Fruit fly (Drosophila melanogaster) whole organism, embryonic: Measurements from ENCODE around the gene CG8206.
A peak's percentile ranks its signal among the peaks of the same experiment; 100 is the strongest.

ENCODE experiments used
- ATbp ChIP-seq: fragments of 200-800 bp; sonication (Bioruptor generic); optimal IDR thresholded peaks from 2 replicates; lab custom pipeline; 2017; ENCODE audit warnings: missing biosample characterization, mild to moderate bottlenecking, missing genetic modification characterization, missing genetic modification reagents
- Bteb2 ChIP-seq: fragments of 200-800 bp; sonication (Bioruptor generic); optimal IDR thresholded peaks from 2 replicates; lab custom pipeline; 2016; ENCODE audit warnings: missing biosample characterization, missing genetic modification characterization
- CG10267 ChIP-seq: fragments of 200-800 bp; sonication (Bioruptor generic); optimal IDR thresholded peaks from 2 replicates; lab custom pipeline; 2018; ENCODE audit warnings: missing biosample characterization, mild to moderate bottlenecking, missing genetic modification characterization, moderate library complexity
- CG11093 ChIP-seq: fragments of 200-800 bp; sonication (Bioruptor generic); IDR thresholded peaks from 3 replicates; pipeline ENCODE4 v1.3.6; 2022; ENCODE audit warnings: missing biosample characterization, missing genetic modification characterization
- CG14965 ChIP-seq: fragments of 200-800 bp; sonication (Bioruptor generic); optimal IDR thresholded peaks from 2 replicates; lab custom pipeline; 2016; ENCODE audit warnings: missing biosample characterization, missing genetic modification characterization, borderline replicate concordance
- CG15073 ChIP-seq: fragments of 200-800 bp; sonication (Bioruptor generic); optimal IDR thresholded peaks from 2 replicates; lab custom pipeline; 2016; ENCODE audit warnings: missing biosample characterization, missing genetic modification characterization
- CG15514 ChIP-seq: fragments of 200-800 bp; sonication (Bioruptor generic); optimal IDR thresholded peaks from 3 replicates; lab custom pipeline; 2017; ENCODE audit warnings: missing biosample characterization, missing genetic modification characterization, mild to moderate bottlenecking, moderate library complexity, missing genetic modification reagents
- CG17802 ChIP-seq: fragments of 200-800 bp; sonication (Bioruptor generic); optimal IDR thresholded peaks from 2 replicates; lab custom pipeline; 2018; ENCODE audit warnings: missing biosample characterization, mild to moderate bottlenecking, missing genetic modification characterization, moderate library complexity
- CG17912 ChIP-seq: fragments of 200-800 bp; sonication (Bioruptor generic); optimal IDR thresholded peaks from 2 replicates; lab custom pipeline; 2018; ENCODE audit warnings: missing biosample characterization, mild to moderate bottlenecking, missing genetic modification characterization
- CG32532 ChIP-seq: fragments of 200-800 bp; sonication (Bioruptor generic); IDR thresholded peaks from 2 replicates; pipeline ENCODE4 v1.3.6; 2022; ENCODE audit warnings: missing biosample characterization, missing genetic modification characterization
- CG6791 ChIP-seq: fragments of 200-800 bp; sonication (Bioruptor generic); IDR thresholded peaks from 3 replicates; pipeline ENCODE4 v1.3.6; 2022; ENCODE audit warnings: missing biosample characterization, missing genetic modification characterization; ENCODE audit not compliant: partially characterized antibody
- CG7928 ChIP-seq: fragments of 200-800 bp; sonication (Bioruptor generic); optimal IDR thresholded peaks from 2 replicates; lab custom pipeline; 2017; ENCODE audit warnings: missing biosample characterization, mild to moderate bottlenecking, missing genetic modification characterization
- Camta ChIP-seq: fragments of 200-800 bp; sonication (Bioruptor generic); optimal IDR thresholded peaks from 2 replicates; lab custom pipeline; 2016; ENCODE audit warnings: missing biosample characterization, missing genetic modification characterization
- Dad ChIP-seq: fragments of 200-800 bp; sonication (Bioruptor generic); optimal IDR thresholded peaks from 3 replicates; lab custom pipeline; 2016; ENCODE audit warnings: missing biosample characterization, missing genetic modification characterization
- Dfd ChIP-seq, 2 experiments: fragments of >200 bp; optimal IDR thresholded peaks; 2 replicates each; lab custom pipeline; 2017; ENCODE audit warnings: missing biosample characterization in 2 of 2, missing genetic modification characterization in 2 of 2
- Doc3 ChIP-seq: fragments of 200-800 bp; sonication (Bioruptor generic); IDR thresholded peaks from 3 replicates; pipeline ENCODE4 v1.3.6; 2022; ENCODE audit warnings: missing biosample characterization, missing genetic modification characterization; ENCODE audit not compliant: partially characterized antibody
- Drgx ChIP-seq: fragments of 200-800 bp; sonication (Bioruptor generic); IDR thresholded peaks from 2 replicates; pipeline ENCODE4 v1.3.6; 2022; ENCODE audit warnings: missing biosample characterization, missing genetic modification characterization
- Hand ChIP-seq: fragments of 200-800 bp; sonication (Bioruptor generic); optimal IDR thresholded peaks from 2 replicates; lab custom pipeline; 2017; ENCODE audit warnings: mild to moderate bottlenecking, missing biosample characterization, missing genetic modification reagents, missing genetic modification characterization
- Hr78 ChIP-seq, 2 experiments: fragments of 200-800 bp in 1 of 2; fragments of >200 bp in 1 of 2; sonication (Bioruptor generic) in 1 of 2; optimal IDR thresholded peaks; 2 replicates each; lab custom pipeline; 2017 to 2019; ENCODE audit warnings: missing biosample characterization in 2 of 2, missing genetic modification characterization in 2 of 2, mild to moderate bottlenecking in 1 of 2, moderate library complexity in 1 of 2
- Mrtf ChIP-seq: fragments of 200-800 bp; sonication (Bioruptor generic); IDR thresholded peaks from 3 replicates; pipeline ENCODE4 v1.3.6; 2022; ENCODE audit warnings: missing biosample characterization, missing genetic modification characterization
- Rx ChIP-seq: fragments of 200-800 bp; sonication (Bioruptor generic); IDR thresholded peaks from 2 replicates; pipeline ENCODE4 v1.3.6; 2022; ENCODE audit warnings: missing biosample characterization, missing genetic modification characterization
- Sox102F ChIP-seq: fragments of 200-800 bp; sonication (Bioruptor generic); optimal IDR thresholded peaks from 2 replicates; lab custom pipeline; 2018; ENCODE audit warnings: missing biosample characterization, mild to moderate bottlenecking, missing genetic modification characterization, moderate library complexity
- Tbp ChIP-seq: fragments of >200 bp; optimal IDR thresholded peaks from 2 replicates; lab custom pipeline; 2018; ENCODE audit warnings: missing biosample characterization, missing genetic modification characterization
- Vsx1 ChIP-seq: fragments of 200-800 bp; sonication (Bioruptor generic); optimal IDR thresholded peaks from 2 replicates; lab custom pipeline; 2017; ENCODE audit warnings: missing biosample characterization, mild to moderate bottlenecking, missing genetic modification characterization, missing genetic modification reagents
- YL-1 ChIP-seq: fragments of 200-800 bp; sonication (Bioruptor generic); optimal IDR thresholded peaks from 3 replicates; lab custom pipeline; 2017; ENCODE audit warnings: missing biosample characterization, mild to moderate bottlenecking, missing genetic modification characterization
- abd-A ChIP-seq: fragments of 200-800 bp; sonication (Bioruptor generic); optimal IDR thresholded peaks from 3 replicates; lab custom pipeline; 2019; ENCODE audit warnings: missing biosample characterization, mild to moderate bottlenecking, missing genetic modification characterization, moderate library complexity
- aop ChIP-seq: fragments of 200-800 bp; sonication (Bioruptor generic); IDR thresholded peaks from 2 replicates; pipeline ENCODE4 v1.3.6; 2022; ENCODE audit warnings: missing biosample characterization, missing genetic modification characterization
- bbx ChIP-seq: fragments of 200-800 bp; sonication (Bioruptor generic); IDR thresholded peaks from 2 replicates; pipeline ENCODE4 v1.3.6; 2022; ENCODE audit warnings: missing biosample characterization, missing genetic modification characterization; ENCODE audit not compliant: partially characterized antibody
- bowl ChIP-seq: fragments of 200-800 bp; sonication (Bioruptor generic); IDR thresholded peaks from 2 replicates; pipeline ENCODE4 v1.3.6; 2022; ENCODE audit warnings: missing biosample characterization, missing genetic modification characterization
- cato ChIP-seq: fragments of 200-800 bp; sonication (Bioruptor generic); optimal IDR thresholded peaks from 2 replicates; lab custom pipeline; 2016; ENCODE audit warnings: missing biosample characterization, missing genetic modification characterization, borderline replicate concordance
- chn ChIP-seq: fragments of 200-800 bp; sonication (Bioruptor generic); optimal IDR thresholded peaks from 2 replicates; lab custom pipeline; 2016; ENCODE audit warnings: missing biosample characterization, missing genetic modification characterization
- ems ChIP-seq: fragments of 200-800 bp; sonication (Bioruptor generic); optimal IDR thresholded peaks from 3 replicates; lab custom pipeline; 2016; ENCODE audit warnings: missing biosample characterization, missing genetic modification characterization
- esg ChIP-seq: fragments of 200-800 bp; sonication (Bioruptor generic); conservative IDR thresholded peaks from 2 replicates; pipeline ENCODE4 v1.3.6; 2022; ENCODE audit warnings: missing biosample characterization, missing genetic modification characterization
- grau ChIP-seq: fragments of 200-800 bp; optimal IDR thresholded peaks from 3 replicates; lab custom pipeline; 2019; ENCODE audit warnings: missing biosample characterization, mild to moderate bottlenecking, missing genetic modification characterization, moderate library complexity
- h ChIP-seq: fragments of >200 bp; optimal IDR thresholded peaks from 2 replicates; lab custom pipeline; 2017
- inv ChIP-seq: fragments of 200-800 bp; sonication (Bioruptor generic); IDR thresholded peaks from 2 replicates; pipeline ENCODE4 v1.3.6; 2022; ENCODE audit warnings: missing biosample characterization, missing genetic modification characterization; ENCODE audit not compliant: partially characterized antibody
- kah ChIP-seq: fragments of 200-800 bp; sonication (Bioruptor generic); optimal IDR thresholded peaks from 2 replicates; lab custom pipeline; 2018; ENCODE audit warnings: missing biosample characterization, mild to moderate bottlenecking, missing genetic modification characterization
- lmd ChIP-seq: fragments of 200-800 bp; sonication (Bioruptor generic); IDR thresholded peaks from 2 replicates; pipeline ENCODE4 v1.3.6; 2022; ENCODE audit warnings: missing biosample characterization, missing genetic modification characterization
- maf-S ChIP-seq: fragments of 200-800 bp; sonication (Bioruptor generic); optimal IDR thresholded peaks from 2 replicates; lab custom pipeline; 2016; ENCODE audit warnings: missing biosample characterization, missing genetic modification characterization
- mld ChIP-seq: fragments of 200-800 bp; sonication (Bioruptor generic); IDR thresholded peaks from 3 replicates; pipeline ENCODE4 v1.3.6; 2022; ENCODE audit warnings: missing biosample characterization, missing genetic modification characterization; ENCODE audit not compliant: partially characterized antibody
- oc ChIP-seq: fragments of 200-800 bp; sonication (Bioruptor generic); optimal IDR thresholded peaks from 2 replicates; lab custom pipeline; 2018; ENCODE audit warnings: missing biosample characterization, mild to moderate bottlenecking, missing genetic modification characterization, moderate library complexity
- odd ChIP-seq: fragments of 200-800 bp; sonication (Bioruptor generic); optimal IDR thresholded peaks from 2 replicates; lab custom pipeline; 2017; ENCODE audit warnings: missing biosample characterization, mild to moderate bottlenecking, missing genetic modification characterization
- pfk ChIP-seq: fragments of 200-800 bp; sonication (Bioruptor generic); optimal IDR thresholded peaks from 2 replicates; lab custom pipeline; 2018; ENCODE audit warnings: missing biosample characterization, mild to moderate bottlenecking, missing genetic modification characterization, moderate library complexity
- phol ChIP-seq: fragments of 200-800 bp; sonication (Bioruptor generic); optimal IDR thresholded peaks from 3 replicates; lab custom pipeline; 2018; ENCODE audit warnings: missing biosample characterization, mild to moderate bottlenecking, missing genetic modification characterization, moderate library complexity
- sd ChIP-seq: fragments of 200-800 bp; sonication (Bioruptor generic); optimal IDR thresholded peaks from 3 replicates; lab custom pipeline; 2018; ENCODE audit warnings: missing biosample characterization, mild to moderate bottlenecking, missing genetic modification characterization, moderate library complexity
- tap ChIP-seq: fragments of 200-800 bp; optimal IDR thresholded peaks from 3 replicates; lab custom pipeline; 2019; ENCODE audit warnings: missing biosample characterization, mild to moderate bottlenecking, missing genetic modification characterization, moderate library complexity
- vnd ChIP-seq: fragments of 200-800 bp; sonication (Bioruptor generic); IDR thresholded peaks from 3 replicates; pipeline ENCODE4 v1.3.6; 2022; ENCODE audit warnings: missing biosample characterization, missing genetic modification characterization; ENCODE audit not compliant: partially characterized antibody
- wdn ChIP-seq: fragments of 200-800 bp; sonication (Bioruptor generic); IDR thresholded peaks from 2 replicates; pipeline ENCODE4 v1.3.6; 2022; ENCODE audit warnings: missing biosample characterization, missing genetic modification characterization
- zfh1 ChIP-seq: fragments of 200-800 bp; sonication (Bioruptor generic); IDR thresholded peaks from 3 replicates; pipeline ENCODE4 v1.3.6; 2022; ENCODE audit warnings: missing biosample characterization, missing genetic modification characterization

The CG8206 gene

DNA sequence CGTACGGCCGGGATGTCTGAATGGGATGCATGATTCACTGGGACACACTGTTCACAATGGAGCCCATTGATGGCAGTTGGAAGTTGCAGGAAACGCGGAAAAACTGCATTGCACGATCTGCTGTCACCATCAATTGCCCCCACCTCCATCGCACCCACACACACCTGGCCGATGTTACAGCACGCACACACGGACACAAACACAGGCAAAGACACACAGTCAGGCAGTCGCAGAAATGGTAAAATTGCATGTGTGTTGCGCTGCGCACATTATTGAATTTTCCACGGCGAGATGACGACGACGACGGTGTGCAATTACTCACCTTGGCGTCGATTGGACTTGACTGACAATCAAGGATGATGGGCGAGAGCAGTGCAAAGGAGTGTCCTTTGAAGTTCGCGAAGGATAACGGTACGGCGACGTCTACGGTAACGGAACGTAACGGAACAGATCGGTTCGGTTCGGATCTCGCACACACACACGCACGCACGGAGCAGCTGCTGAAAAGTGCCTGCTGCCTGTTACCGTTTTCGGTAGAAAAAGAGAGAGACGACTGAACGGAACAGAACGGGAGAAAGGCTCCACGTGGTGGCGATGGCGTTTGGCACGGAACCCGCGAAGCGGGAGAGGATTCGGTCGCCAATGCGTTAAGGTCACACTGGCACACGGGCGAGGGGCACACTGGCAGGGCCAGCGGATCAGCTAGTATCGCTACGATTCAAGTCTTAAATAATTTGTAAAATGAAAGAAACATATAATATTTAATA lies 28.9 kb upstream of the CG8206 start, which contains the start of the genes CG9281 and CG15601 (continued):
- TF ChIP-seq inv (GFP tag; lab: Robert Waterston, UW) (no peak), Drgx (GFP tag; lab: Robert Waterston, UW) (no peak), ATbp (GFP tag; lab: Kevin White, UChicago) (no peak), CG15514 (GFP tag; lab: Kevin White, UChicago) (peak; percentile 53), cato (GFP tag; lab: Kevin White, UChicago) (no peak), Bteb2 (GFP tag; lab: Kevin White, UChicago) (no peak), odd (no peak), Tbp (GFP tag; lab: Kevin White, UChicago) (no peak), Rx (GFP tag; lab: Robert Waterston, UW) (no peak), Hand (no peak), grau (peak; percentile 7), aop (GFP tag; lab: Robert Waterston, UW) (no peak), Hr78 (GFP tag; optimal IDR thresholded peaks at IDR 0.05; lab: Kevin White, UChicago) (no peak), CG17802 (no peak), Camta (GFP tag; lab: Kevin White, UChicago) (no peak), phol (tag; lab: Kevin White, UChicago) (no peak), CG10267 (tag; lab: Kevin White, UChicago) (peak; percentile 35), ems (GFP tag; lab: Kevin White, UChicago) (no peak), CG7928 (GFP tag; lab: Kevin White, UChicago) (no peak), CG6791 (GFP tag; lab: Robert Waterston, UW) (no peak), h (lab: Kevin White, UChicago) (no peak), CG32532 (GFP tag; lab: Robert Waterston, UW) (no peak), bbx (GFP tag; lab: Robert Waterston, UW) (peak; percentile 19; the same call in 1 of the 2 replicates), zfh1 (GFP tag; lab: Robert Waterston, UW) (peak; percentile 47; the same call in 1 of the 3 replicates), lmd (GFP tag; lab: Robert Waterston, UW) (no peak), pfk (GFP tag; lab: Kevin White, UChicago) (peak; percentile 89), abd-A (no peak), Dfd (GFP tag; optimal IDR thresholded peaks at IDR 0.05; lab: Kevin White, UChicago) (no peak), wdn (GFP tag; lab: Robert Waterston, UW) (no peak), chn (GFP tag; lab: Kevin White, UChicago) (no peak), oc (tag; lab: Kevin White, UChicago) (no peak), Mrtf (no peak), esg (no peak), mld (GFP tag; lab: Robert Waterston, UW) (no peak), CG17912 (GFP tag; lab: Kevin White, UChicago) (no peak), bowl (GFP tag; lab: Robert Waterston, UW) (no peak), sd (tag; lab: Kevin White, UChicago) (no peak), YL-1 (peak; percentile 77), maf-S (GFP tag; lab: Kevin White, UChicago) (no peak), Vsx1 (GFP tag; lab: Kevin White, UChicago) (no peak), kah (GFP tag; lab: Kevin White, UChicago) (no peak), Doc3 (GFP tag; lab: Robert Waterston, UW) (no peak), tap (tag; lab: Kevin White, UChicago) (no peak), CG15073 (GFP tag; lab: Kevin White, UChicago) (no peak), Dad (GFP tag; lab: Kevin White, UChicago) (no peak), CG11093 (GFP tag; lab: Robert Waterston, UW) (no peak), Sox102F (GFP tag; lab: Kevin White, UChicago) (no peak), vnd (no peak), CG14965 (GFP tag; lab: Kevin White, UChicago) (no peak)
